Fruit fly (Drosophila melanogaster) whole organism: ENCODE measurements around the gene CG7551.

Experiments
- CG8478 ChIP-seq: fragments of >200 bp; optimal IDR thresholded peaks from 2 replicates; lab custom pipeline; 2018; ENCODE audit warnings: inconsistent platforms
- Dll ChIP-seq: fragments of >200 bp; optimal IDR thresholded peaks from 2 replicates; lab custom pipeline; 2017
- EcR ChIP-seq, 2 experiments: fragments of >200 bp; optimal IDR thresholded peaks; 2 replicates each; lab custom pipeline; 2017; ENCODE audit warnings: missing biosample characterization in 2 of 2, missing genetic modification characterization in 2 of 2, missing genetic modification reagents in 2 of 2
- pan ChIP-seq: fragments of >200 bp; optimal IDR thresholded peaks from 2 replicates; lab custom pipeline; 2017
- psq ChIP-seq: fragments of >200 bp; optimal IDR thresholded peaks from 2 replicates; lab custom pipeline; 2017
- usp ChIP-seq: fragments of >200 bp; optimal IDR thresholded peaks from 2 replicates; lab custom pipeline; 2017; ENCODE audit warnings: missing biosample characterization, missing genetic modification characterization, mixed read lengths

- TF ChIP-seq CG8478 (lab: Kevin White, UChicago) (no peak), usp (GFP tag; lab: Kevin White, UChicago) (no peak), EcR (GFP tag; optimal IDR thresholded peaks at IDR 0.05; lab: Kevin White, UChicago) (no peak), psq (lab: Kevin White, UChicago) (no peak), Dll (lab: Kevin White, UChicago) (no peak), pan (lab: Kevin White, UChicago) (no peak)
Observed at dm6 chr3L:11440258-11440657, 18.0 kb upstream of the CG7551 start.
